Fruit fly (Drosophila melanogaster) whole organism, embryonic: ENCODE data around the gene Cln7.

Source experiments
- B-H2 ChIP-seq: fragments of 200-800 bp; sonication (Bioruptor generic); optimal IDR thresholded peaks from 2 replicates; lab custom pipeline; 2018; ENCODE audit warnings: missing biosample characterization, mild to moderate bottlenecking, missing genetic modification characterization
- CG10274 ChIP-seq: fragments of 200-800 bp; sonication (Bioruptor generic); optimal IDR thresholded peaks from 3 replicates; lab custom pipeline; 2017; ENCODE audit warnings: missing biosample characterization, mild to moderate bottlenecking, missing genetic modification characterization
- CG12219 ChIP-seq: fragments of 200-800 bp; sonication (Bioruptor generic); optimal IDR thresholded peaks from 3 replicates; lab custom pipeline; 2018; ENCODE audit warnings: missing biosample characterization, mild to moderate bottlenecking, missing genetic modification characterization
- CG12769 ChIP-seq: fragments of 200-800 bp; sonication (Bioruptor generic); optimal IDR thresholded peaks from 2 replicates; lab custom pipeline; 2019; ENCODE audit warnings: missing biosample characterization, mild to moderate bottlenecking, missing genetic modification characterization, moderate library complexity
- CG15073 ChIP-seq: fragments of 200-800 bp; sonication (Bioruptor generic); optimal IDR thresholded peaks from 2 replicates; lab custom pipeline; 2016; ENCODE audit warnings: missing biosample characterization, missing genetic modification characterization
- CG1529 ChIP-seq: fragments of 200-800 bp; sonication (Bioruptor generic); optimal IDR thresholded peaks from 3 replicates; lab custom pipeline; 2018; ENCODE audit warnings: missing biosample characterization, missing genetic modification characterization
- CG17802 ChIP-seq: fragments of 200-800 bp; sonication (Bioruptor generic); optimal IDR thresholded peaks from 2 replicates; lab custom pipeline; 2018; ENCODE audit warnings: missing biosample characterization, mild to moderate bottlenecking, missing genetic modification characterization, moderate library complexity
- CG17912 ChIP-seq: fragments of 200-800 bp; sonication (Bioruptor generic); optimal IDR thresholded peaks from 2 replicates; lab custom pipeline; 2018; ENCODE audit warnings: missing biosample characterization, mild to moderate bottlenecking, missing genetic modification characterization
- CG18619 ChIP-seq: fragments of 200-800 bp; sonication (Bioruptor generic); optimal IDR thresholded peaks from 3 replicates; lab custom pipeline; 2017; ENCODE audit warnings: missing biosample characterization, mild to moderate bottlenecking, missing genetic modification characterization
- CG2120 ChIP-seq: fragments of 200-800 bp; sonication (Bioruptor generic); optimal IDR thresholded peaks from 3 replicates; lab custom pipeline; 2016; ENCODE audit warnings: missing biosample characterization, missing genetic modification characterization
- CG3995 ChIP-seq: fragments of 200-800 bp; sonication (Bioruptor generic); optimal IDR thresholded peaks from 3 replicates; lab custom pipeline; 2016; ENCODE audit warnings: missing biosample characterization, missing genetic modification characterization
- CG4617 ChIP-seq: fragments of 200-800 bp; sonication (Bioruptor generic); optimal IDR thresholded peaks from 3 replicates; lab custom pipeline; 2016; ENCODE audit warnings: missing biosample characterization, missing genetic modification characterization, borderline replicate concordance
- CG4854 ChIP-seq: fragments of 200-800 bp; sonication (Bioruptor generic); optimal IDR thresholded peaks from 2 replicates; lab custom pipeline; 2016; ENCODE audit warnings: missing biosample characterization, missing genetic modification characterization, inconsistent platforms
- CG6654 ChIP-seq: fragments of 200-800 bp; sonication (Bioruptor generic); optimal IDR thresholded peaks from 2 replicates; lab custom pipeline; 2017; ENCODE audit warnings: missing biosample characterization, mild to moderate bottlenecking, missing genetic modification characterization
- CG9215 ChIP-seq: fragments of 200-800 bp; sonication (Bioruptor generic); IDR thresholded peaks from 2 replicates; pipeline ENCODE4 v1.3.6; 2022; ENCODE audit warnings: missing biosample characterization, missing genetic modification characterization
- CTCF ChIP-seq: fragments of 200-800 bp; sonication (Bioruptor generic); optimal IDR thresholded peaks from 2 replicates; lab custom pipeline; 2017; ENCODE audit warnings: missing biosample characterization, mild to moderate bottlenecking, missing genetic modification characterization, moderate library complexity
- D19B ChIP-seq: fragments of 200-800 bp; sonication (Bioruptor generic); optimal IDR thresholded peaks from 2 replicates; lab custom pipeline; 2017; ENCODE audit warnings: missing biosample characterization, mild to moderate bottlenecking, missing genetic modification characterization
- Gsc ChIP-seq: fragments of 200-800 bp; sonication (Bioruptor generic); IDR thresholded peaks from 2 replicates; pipeline ENCODE4 v1.3.6; 2022; ENCODE audit warnings: missing biosample characterization, missing genetic modification characterization
- H2.0 ChIP-seq: fragments of 200-800 bp; sonication (Bioruptor generic); IDR thresholded peaks from 2 replicates; pipeline ENCODE4 v1.3.6; 2022; ENCODE audit warnings: missing biosample characterization, missing genetic modification characterization
- HLHmδ ChIP-seq: fragments of 200-800 bp; sonication (Bioruptor generic); optimal IDR thresholded peaks from 2 replicates; lab custom pipeline; 2018; ENCODE audit warnings: missing biosample characterization, mild to moderate bottlenecking, missing genetic modification characterization, moderate library complexity
- Hr51 ChIP-seq, 2 experiments: fragments of 200-800 bp; sonication (Bioruptor generic); optimal IDR thresholded peaks; 2 replicates in 1 of 2; 3 replicates in 1 of 2; lab custom pipeline; 2016 to 2018; ENCODE audit warnings: missing biosample characterization in 2 of 2, missing genetic modification characterization in 2 of 2, mild to moderate bottlenecking in 1 of 2, moderate library complexity in 1 of 2
- Hsf ChIP-seq: fragments of 200-800 bp; sonication (Bioruptor generic); optimal IDR thresholded peaks from 3 replicates; lab custom pipeline; 2016; ENCODE audit warnings: missing biosample characterization, missing genetic modification characterization
- Lpt ChIP-seq: fragments of >200 bp; optimal IDR thresholded peaks from 2 replicates; lab custom pipeline; 2018; ENCODE audit warnings: missing biosample characterization, missing genetic modification characterization
- MBD-R2 ChIP-seq: fragments of 200-800 bp; sonication (Bioruptor generic); IDR thresholded peaks from 2 replicates; pipeline ENCODE4 v1.3.6; 2022; ENCODE audit warnings: missing biosample characterization, missing genetic modification characterization
- Nf-YB ChIP-seq: fragments of 200-800 bp; sonication (Bioruptor generic); optimal IDR thresholded peaks from 3 replicates; lab custom pipeline; 2019; ENCODE audit warnings: missing biosample characterization, mild to moderate bottlenecking, missing genetic modification characterization, moderate library complexity
- Stat92E ChIP-seq, 3 experiments: fragments of >200 bp in 2 of 3; fragments of 200-800 bp in 1 of 3; sonication (Bioruptor generic) in 1 of 3; optimal IDR thresholded peaks; 2 replicates each; lab custom pipeline; 2017 to 2019; ENCODE audit warnings: missing biosample characterization in 3 of 3, missing genetic modification characterization in 3 of 3, mild to moderate bottlenecking in 1 of 3, moderate library complexity in 1 of 3
- aop ChIP-seq: fragments of 200-800 bp; sonication (Bioruptor generic); IDR thresholded peaks from 2 replicates; pipeline ENCODE4 v1.3.6; 2022; ENCODE audit warnings: missing biosample characterization, missing genetic modification characterization
- bcd ChIP-seq: fragments of 200-800 bp; sonication (Bioruptor generic); optimal IDR thresholded peaks from 2 replicates; lab custom pipeline; 2017; ENCODE audit warnings: missing biosample characterization, mild to moderate bottlenecking, missing genetic modification characterization
- btn ChIP-seq: fragments of 200-800 bp; sonication (Bioruptor generic); optimal IDR thresholded peaks from 2 replicates; lab custom pipeline; 2016; ENCODE audit warnings: missing biosample characterization, missing genetic modification characterization
- crp ChIP-seq, 2 experiments: fragments of 200-800 bp; sonication (Bioruptor generic); optimal IDR thresholded peaks; 2 replicates in 1 of 2; 3 replicates in 1 of 2; lab custom pipeline; 2017; ENCODE audit warnings: missing biosample characterization in 2 of 2, missing genetic modification characterization in 2 of 2, mild to moderate bottlenecking in 1 of 2, moderate library complexity in 1 of 2
- danr ChIP-seq: fragments of 200-800 bp; sonication (Bioruptor generic); IDR thresholded peaks from 2 replicates; pipeline ENCODE4 v1.3.6; 2022; ENCODE audit warnings: missing biosample characterization, missing genetic modification characterization
- disco-r ChIP-seq: fragments of 200-800 bp; sonication (Bioruptor generic); optimal IDR thresholded peaks from 2 replicates; lab custom pipeline; 2016; ENCODE audit warnings: missing biosample characterization, missing genetic modification characterization
- en ChIP-seq: fragments of 200-800 bp; sonication (Bioruptor generic); optimal IDR thresholded peaks from 2 replicates; lab custom pipeline; 2016; ENCODE audit warnings: missing biosample characterization, missing genetic modification characterization
- eve ChIP-seq, 2 experiments: fragments of >200 bp; optimal IDR thresholded peaks; 2 replicates each; lab custom pipeline; 2017; ENCODE audit warnings: missing biosample characterization in 2 of 2, missing genetic modification characterization in 2 of 2
- ftz-f1 ChIP-seq: fragments of 200-800 bp; sonication (Bioruptor generic); optimal IDR thresholded peaks from 2 replicates; lab custom pipeline; 2016; ENCODE audit warnings: missing biosample characterization, missing genetic modification characterization
- gsb-n ChIP-seq: fragments of 200-800 bp; sonication (Bioruptor generic); optimal IDR thresholded peaks from 3 replicates; lab custom pipeline; 2018; ENCODE audit warnings: missing biosample characterization, mild to moderate bottlenecking, missing genetic modification characterization
- hbn ChIP-seq: fragments of 200-800 bp; sonication (Bioruptor generic); IDR thresholded peaks from 2 replicates; pipeline ENCODE4 v1.3.6; 2022; ENCODE audit warnings: missing biosample characterization, missing genetic modification characterization; ENCODE audit not compliant: partially characterized antibody
- kni ChIP-seq: fragments of 200-800 bp; sonication (Bioruptor generic); optimal IDR thresholded peaks from 3 replicates; lab custom pipeline; 2017; ENCODE audit warnings: mild to moderate bottlenecking, missing biosample characterization, missing genetic modification reagents, missing genetic modification characterization
- lmd ChIP-seq: fragments of 200-800 bp; sonication (Bioruptor generic); IDR thresholded peaks from 2 replicates; pipeline ENCODE4 v1.3.6; 2022; ENCODE audit warnings: missing biosample characterization, missing genetic modification characterization
- nom ChIP-seq: fragments of 200-800 bp; sonication (Bioruptor generic); optimal IDR thresholded peaks from 2 replicates; lab custom pipeline; 2017; ENCODE audit warnings: missing biosample characterization, missing genetic modification characterization, mild to moderate bottlenecking, moderate library complexity, missing genetic modification reagents
- oc ChIP-seq: fragments of 200-800 bp; sonication (Bioruptor generic); optimal IDR thresholded peaks from 2 replicates; lab custom pipeline; 2018; ENCODE audit warnings: missing biosample characterization, mild to moderate bottlenecking, missing genetic modification characterization, moderate library complexity
- psq ChIP-seq: fragments of 200-800 bp; sonication (Bioruptor generic); optimal IDR thresholded peaks from 2 replicates; lab custom pipeline; 2017; ENCODE audit warnings: missing biosample characterization, missing genetic modification characterization
- rib ChIP-seq: fragments of 200-800 bp; sonication (Bioruptor generic); IDR thresholded peaks from 2 replicates; pipeline ENCODE4 v1.3.6; 2022; ENCODE audit warnings: missing biosample characterization, missing genetic modification characterization
- run ChIP-seq: fragments of 200-800 bp; sonication (Bioruptor generic); optimal IDR thresholded peaks from 3 replicates; lab custom pipeline; 2018; ENCODE audit warnings: missing biosample characterization, mild to moderate bottlenecking, missing genetic modification characterization
- sc ChIP-seq, 3 experiments: fragments of >200 bp in 2 of 3; fragments of 200-800 bp in 1 of 3; sonication (Bioruptor generic) in 1 of 3; optimal IDR thresholded peaks; 2 replicates in 2 of 3; 3 replicates in 1 of 3; lab custom pipeline; 2017; ENCODE audit warnings: mild to moderate bottlenecking in 1 of 3, missing biosample characterization in 1 of 3, missing genetic modification characterization in 1 of 3, missing genetic modification reagents in 1 of 3
- scrt ChIP-seq: fragments of 200-800 bp; sonication (Bioruptor generic); optimal IDR thresholded peaks from 2 replicates; lab custom pipeline; 2018; ENCODE audit warnings: missing biosample characterization, mild to moderate bottlenecking, missing genetic modification characterization, moderate library complexity
- sima ChIP-seq: fragments of 200-800 bp; sonication (Bioruptor generic); optimal IDR thresholded peaks from 2 replicates; lab custom pipeline; 2016; ENCODE audit warnings: missing biosample characterization, missing genetic modification characterization
- slou ChIP-seq: fragments of 200-800 bp; sonication (Bioruptor generic); optimal IDR thresholded peaks from 3 replicates; lab custom pipeline; 2016; ENCODE audit warnings: missing biosample characterization, missing genetic modification characterization
- stwl ChIP-seq: fragments of 200-800 bp; sonication (Bioruptor generic); optimal IDR thresholded peaks from 3 replicates; lab custom pipeline; 2018; ENCODE audit warnings: missing biosample characterization, mild to moderate bottlenecking, missing genetic modification characterization, moderate library complexity
- trem ChIP-seq: fragments of 200-800 bp; optimal IDR thresholded peaks from 3 replicates; lab custom pipeline; 2019; ENCODE audit warnings: missing biosample characterization, mild to moderate bottlenecking, missing genetic modification characterization, moderate library complexity
- tx ChIP-seq: fragments of 200-800 bp; sonication (Bioruptor generic); optimal IDR thresholded peaks from 2 replicates; lab custom pipeline; 2016; ENCODE audit warnings: missing biosample characterization, missing genetic modification characterization

The Cln7 gene

dm6 chr3L:7339216-7339742 lies 5.7 kb downstream of the Cln7 start, which contains the start of the genes lark and eco (continued):
- TF ChIP-seq scrt (GFP tag; lab: Kevin White, UChicago): no peak
- no peak for TF ChIP-seq stwl (tag; lab: Kevin White, UChicago)
- no peak for TF ChIP-seq crp (GFP tag; optimal IDR thresholded peaks at IDR 0.05; lab: Kevin White, UChicago)
- peak; percentile 79 for TF ChIP-seq CG4617 (GFP tag; lab: Kevin White, UChicago)
- peak; percentile 57 for TF ChIP-seq nom (GFP tag; lab: Kevin White, UChicago)
- TF ChIP-seq CG15073 (GFP tag; lab: Kevin White, UChicago): no peak
- no peak for TF ChIP-seq hbn (GFP tag; lab: Robert Waterston, UW)
- no peak for TF ChIP-seq psq (GFP tag; lab: Kevin White, UChicago)
- no peak for TF ChIP-seq HLHmδ (GFP tag; lab: Kevin White, UChicago)
- TF ChIP-seq CG1529: no peak
- no peak for TF ChIP-seq ftz-f1
- no peak for TF ChIP-seq CG18619
- TF ChIP-seq danr (GFP tag; lab: Robert Waterston, UW): no peak
- no peak for TF ChIP-seq CG17912 (GFP tag; lab: Kevin White, UChicago)
- TF ChIP-seq kni (GFP tag; lab: Kevin White, UChicago): no peak
- TF ChIP-seq CG12219 (GFP tag; lab: Kevin White, UChicago): no peak
- TF ChIP-seq CG10274 (GFP tag; lab: Kevin White, UChicago): no peak
- no peak for TF ChIP-seq oc (tag; lab: Kevin White, UChicago)
- TF ChIP-seq trem: peak; percentile 26
- no peak for TF ChIP-seq CG9215 (GFP tag; lab: Robert Waterston, UW)
- TF ChIP-seq Lpt (GFP tag; lab: Kevin White, UChicago): no peak
- no peak for TF ChIP-seq CTCF
- no peak for TF ChIP-seq CG12769 (tag; lab: Kevin White, UChicago)
- peak; percentile 23; the same call in 1 of the 2 replicates for TF ChIP-seq MBD-R2
- no peak for TF ChIP-seq Gsc
- no peak for TF ChIP-seq slou
- TF ChIP-seq Hsf: no peak
- TF ChIP-seq tx: no peak
- no peak for TF ChIP-seq CG3995 (GFP tag; lab: Kevin White, UChicago)
- no peak for TF ChIP-seq Hr51 (GFP tag; optimal IDR thresholded peaks at IDR 0.05; lab: Kevin White, UChicago)
- TF ChIP-seq CG17802 (tag; lab: Kevin White, UChicago): no peak
- TF ChIP-seq sima: no peak
- TF ChIP-seq eve (GFP tag; optimal IDR thresholded peaks at IDR 0.05; lab: Kevin White, UChicago): no peak
- peak in 1 of 3 experiments; percentile 4 for TF ChIP-seq Stat92E (GFP tag; optimal IDR thresholded peaks at IDR 0.05; lab: Kevin White, UChicago)
- TF ChIP-seq en (GFP tag; lab: Kevin White, UChicago): no peak
- no peak for TF ChIP-seq btn (GFP tag; lab: Kevin White, UChicago)
- TF ChIP-seq disco-r (GFP tag; lab: Kevin White, UChicago): no peak
- no peak for TF ChIP-seq Nf-YB (GFP tag; lab: Kevin White, UChicago)
- no peak for TF ChIP-seq lmd
- no peak for TF ChIP-seq sc (optimal IDR thresholded peaks at IDR 0.05; lab: Kevin White, UChicago)
- TF ChIP-seq sc (GFP tag; optimal IDR thresholded peaks at IDR 0.05; lab: Kevin White, UChicago): no peak
- TF ChIP-seq B-H2: no peak
- no peak for TF ChIP-seq rib (GFP tag; lab: Robert Waterston, UW)
- no peak for TF ChIP-seq CG6654
- no peak for TF ChIP-seq aop (GFP tag; lab: Robert Waterston, UW)
- TF ChIP-seq CG4854 (GFP tag; lab: Kevin White, UChicago): no peak
- TF ChIP-seq D19B: no peak
- no peak for TF ChIP-seq H2.0
- no peak for TF ChIP-seq CG2120 (GFP tag; lab: Kevin White, UChicago)
- TF ChIP-seq bcd: no peak
- TF ChIP-seq run (tag; lab: Kevin White, UChicago): no peak
- TF ChIP-seq gsb-n (tag; lab: Kevin White, UChicago): no peak
